Worm (Caenorhabditis elegans) whole organism, L2 larva: Measurements from ENCODE around the gene crh-2.

Experiments used
- R02D3.7 ChIP-seq: fragments of 150-350 bp; optimal IDR thresholded peaks from 2 replicates; lab custom pipeline; 2014; ENCODE audit warnings: missing biosample characterization, missing genetic modification characterization
- ama-1 ChIP-seq: fragments of 150-350 bp; optimal IDR thresholded peaks from 2 replicates; lab custom pipeline; 2018; ENCODE audit warnings: inconsistent platforms
- ceh-16 ChIP-seq: fragments of 150-350 bp; optimal IDR thresholded peaks from 2 replicates; lab custom pipeline; 2014; ENCODE audit warnings: missing biosample characterization, missing genetic modification characterization
- fos-1 ChIP-seq: fragments of 150-350 bp; optimal IDR thresholded peaks from 2 replicates; lab custom pipeline; 2014; ENCODE audit warnings: missing biosample characterization, missing genetic modification characterization
- lin-11 ChIP-seq: fragments of 150-350 bp; sonication (generic microtip); optimal IDR thresholded peaks from 2 replicates; lab custom pipeline; 2014; ENCODE audit warnings: missing biosample characterization, missing genetic modification characterization, inconsistent platforms, mixed read lengths
- mdl-1 ChIP-seq, 2 experiments: fragments of 150-350 bp in 1 of 2; sonication (generic microtip) in 1 of 2; optimal IDR thresholded peaks; 2 replicates each; lab custom pipeline; 2017; ENCODE audit warnings: missing biosample characterization in 2 of 2, missing genetic modification characterization in 2 of 2
- nhr-11 ChIP-seq: fragments of 150-350 bp; optimal IDR thresholded peaks from 2 replicates; lab custom pipeline; 2014; ENCODE audit warnings: missing biosample characterization, missing genetic modification characterization
- nhr-237 ChIP-seq: fragments of 150-350 bp; optimal IDR thresholded peaks from 2 replicates; lab custom pipeline; 2014; ENCODE audit warnings: missing biosample characterization, missing genetic modification characterization
- sem-4 ChIP-seq: fragments of 150-350 bp; optimal IDR thresholded peaks from 2 replicates; lab custom pipeline; 2014; ENCODE audit warnings: missing biosample characterization, missing genetic modification reagents, missing genetic modification characterization
- unc-39 ChIP-seq: fragments of 150-350 bp; optimal IDR thresholded peaks from 2 replicates; lab custom pipeline; 2014; ENCODE audit warnings: missing biosample characterization, missing genetic modification characterization
- unc-55 ChIP-seq: fragments of 150-350 bp; sonication (generic microtip); optimal IDR thresholded peaks from 3 replicates; lab custom pipeline; 2014; ENCODE audit warnings: missing biosample characterization, missing genetic modification reagents, missing genetic modification characterization
- unc-62 ChIP-seq: fragments of 150-350 bp; optimal IDR thresholded peaks from 2 replicates; lab custom pipeline; 2014; ENCODE audit warnings: missing biosample characterization, missing genetic modification reagents, missing genetic modification characterization
- ztf-11 ChIP-seq: sonication (generic microtip); optimal IDR thresholded peaks from 2 replicates; lab custom pipeline; 2017; ENCODE audit warnings: missing biosample characterization, missing genetic modification characterization
- ztf-4 ChIP-seq: fragments of 150-350 bp; optimal IDR thresholded peaks from 2 replicates; lab custom pipeline; 2014; ENCODE audit warnings: missing biosample characterization, missing genetic modification characterization

DNA sequence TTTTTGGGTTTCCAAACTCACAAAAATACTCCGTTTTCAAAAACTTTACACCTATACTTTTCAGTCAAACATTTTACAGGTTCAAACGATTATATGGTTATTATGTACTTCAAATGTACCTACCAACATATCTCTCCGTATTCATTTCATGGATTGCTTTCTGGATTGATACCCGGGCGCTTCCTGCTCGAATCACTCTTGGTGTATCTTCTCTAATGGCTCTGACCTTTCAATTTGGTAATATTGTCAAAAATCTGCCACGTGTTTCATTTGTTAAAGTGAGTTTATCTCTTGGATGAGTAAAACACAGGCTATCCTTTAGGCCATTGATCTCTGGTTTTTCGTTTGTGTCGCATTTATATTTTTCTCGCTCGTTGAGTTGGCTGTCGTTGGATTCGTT is 55.6 kb downstream of the crh-2 start:
- TF ChIP-seq ztf-11 (tag; lab: Kevin White, UChicago), result no peak
- TF ChIP-seq mdl-1 (tag; optimal IDR thresholded peaks at IDR 0.05; lab: Kevin White, UChicago), result no peak
- no peak for TF ChIP-seq unc-39 (tag; lab: Kevin White, UChicago)
- TF ChIP-seq lin-11 (tag; lab: Kevin White, UChicago), result no peak
- no peak for TF ChIP-seq ceh-16 (tag; lab: Kevin White, UChicago)
- TF ChIP-seq unc-55 (GFP tag; lab: Kevin White, UChicago), result no peak
- no peak for TF ChIP-seq ztf-4
- no peak for TF ChIP-seq sem-4
- no peak for TF ChIP-seq ama-1 (lab: Kevin White, UChicago)
- TF ChIP-seq nhr-11 (tag; lab: Kevin White, UChicago), result no peak
- TF ChIP-seq nhr-237 (tag; lab: Kevin White, UChicago), result no peak
- TF ChIP-seq unc-62 (GFP tag; lab: Kevin White, UChicago), result no peak
- TF ChIP-seq R02D3.7 (tag; lab: Kevin White, UChicago), result no peak
- no peak for TF ChIP-seq fos-1 (tag; lab: Kevin White, UChicago)
